Fruit fly (Drosophila melanogaster) Kc167 (cell line): ENCODE results near the gene CG10993.

ENCODE experiments used
- Myc ChIP-seq: fragments of >200 bp; optimal IDR thresholded peaks from 2 replicates; lab custom pipeline; 2017; ENCODE audit warnings: missing external identifiers
- Sin3A ChIP-seq: fragments of >200 bp; optimal IDR thresholded peaks from 2 replicates; lab custom pipeline; 2018; ENCODE audit warnings: missing external identifiers
- h ChIP-seq: fragments of >200 bp; optimal IDR thresholded peaks from 3 replicates; lab custom pipeline; 2018; ENCODE audit warnings: missing external identifiers
- insv ChIP-seq: fragments of >200 bp; optimal IDR thresholded peaks from 3 replicates; lab custom pipeline; 2018; ENCODE audit warnings: missing external identifiers
- psq ChIP-seq: fragments of >200 bp; optimal IDR thresholded peaks from 2 replicates; lab custom pipeline; 2017; ENCODE audit warnings: missing external identifiers
- ttk ChIP-seq: sonication (Bioruptor generic); optimal IDR thresholded peaks from 2 replicates; lab custom pipeline; 2017; ENCODE audit warnings: missing external identifiers

CG10993 gene

DNA sequence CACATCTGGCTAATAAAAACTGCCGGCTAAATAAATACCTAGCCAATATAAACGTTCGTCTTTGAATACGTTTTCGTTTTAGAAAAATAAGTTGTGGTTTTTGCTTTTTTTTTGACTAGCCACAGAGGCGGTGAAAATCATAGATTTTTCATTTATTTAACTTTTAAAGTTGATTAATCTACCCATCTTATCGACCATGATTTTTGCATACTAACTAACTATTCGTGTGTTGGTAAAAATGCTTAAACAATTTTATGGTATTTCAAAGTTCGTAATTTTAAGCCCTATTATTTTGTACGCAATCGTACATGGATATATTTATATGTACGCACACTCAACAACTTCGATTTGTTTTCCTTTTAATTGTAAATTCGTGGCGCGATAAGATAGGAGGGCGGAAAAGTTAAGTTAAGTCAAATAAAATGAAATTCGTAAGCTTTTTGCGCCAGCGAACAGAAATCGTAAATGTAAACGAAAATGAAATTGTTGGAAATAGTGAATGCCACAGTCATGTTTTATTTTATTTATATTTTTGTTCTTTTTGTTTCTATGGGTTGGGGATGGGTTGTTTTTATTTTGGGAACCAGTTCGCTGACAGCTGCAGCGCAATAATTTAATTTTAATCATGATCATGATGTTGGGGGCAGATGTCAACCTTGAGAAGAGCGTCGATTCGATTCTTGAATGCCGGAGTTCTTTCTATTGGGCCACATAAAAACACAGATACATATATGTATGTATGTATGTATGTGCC is 26.7 kb upstream of the CG10993 start:
- TF ChIP-seq insv (no peak), psq (lab: Kevin White, UChicago) (no peak), Myc (no peak), ttk (lab: Kevin White, UChicago) (no peak), h (lab: Kevin White, UChicago) (no peak), Sin3A (lab: Kevin White, UChicago) (no peak)

DNA sequence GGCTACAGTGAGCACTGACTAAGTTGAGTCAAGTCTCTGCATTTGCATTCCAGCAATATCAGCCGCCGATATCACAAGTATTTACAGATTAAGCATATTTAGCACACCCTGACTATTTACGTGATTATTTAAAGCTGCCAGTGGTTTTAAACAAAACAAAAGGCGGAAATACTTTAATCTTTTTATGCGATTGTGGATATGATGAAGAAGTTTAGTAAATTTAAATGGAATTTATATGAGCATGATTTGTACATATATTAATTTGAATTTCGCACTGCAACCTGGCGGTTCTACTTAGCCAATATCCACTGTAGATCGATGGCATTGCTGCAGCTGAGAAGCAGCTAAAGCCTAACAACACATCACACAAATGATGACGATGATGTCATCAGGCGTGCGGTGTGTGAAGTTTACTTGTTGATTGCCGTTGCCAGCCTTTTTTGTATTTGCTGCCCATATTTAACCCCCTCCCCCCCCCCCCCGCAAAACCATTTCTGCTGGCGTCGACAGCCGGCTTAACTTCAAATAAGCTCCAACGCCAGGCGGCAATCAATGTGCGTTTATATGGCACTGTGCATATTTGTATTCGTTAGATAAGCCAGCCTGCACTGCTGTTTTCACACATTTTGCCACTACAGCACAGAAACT is 24.7 kb upstream of the CG10993 start:
- TF ChIP-seq psq (lab: Kevin White, UChicago) (no peak), insv (no peak), h (lab: Kevin White, UChicago) (no peak), Sin3A (lab: Kevin White, UChicago) (no peak), ttk (lab: Kevin White, UChicago) (no peak), Myc (no peak)

DNA sequence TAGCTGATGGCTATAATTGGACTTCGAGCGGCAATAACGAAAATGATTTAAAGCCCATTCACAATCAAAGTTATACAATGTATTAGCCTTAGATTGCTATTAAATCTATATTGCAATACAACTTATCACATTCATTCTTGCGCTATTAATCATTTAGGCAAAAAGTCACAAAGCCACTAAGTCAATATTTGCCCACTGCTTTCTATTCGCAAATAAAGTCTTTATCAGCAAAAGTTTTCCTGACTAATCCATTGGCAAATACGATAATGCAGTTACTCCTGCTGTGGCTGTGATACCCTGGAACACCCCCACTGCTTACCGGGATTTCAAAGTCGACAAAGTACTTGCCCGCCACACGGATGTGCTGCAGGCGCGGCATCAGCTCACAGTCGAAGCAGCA is 23.1 kb upstream of the CG10993 start:
- TF ChIP-seq psq (lab: Kevin White, UChicago) (no peak), insv (no peak), ttk (lab: Kevin White, UChicago) (no peak), h (lab: Kevin White, UChicago) (no peak), Sin3A (lab: Kevin White, UChicago) (no peak), Myc (no peak)

DNA sequence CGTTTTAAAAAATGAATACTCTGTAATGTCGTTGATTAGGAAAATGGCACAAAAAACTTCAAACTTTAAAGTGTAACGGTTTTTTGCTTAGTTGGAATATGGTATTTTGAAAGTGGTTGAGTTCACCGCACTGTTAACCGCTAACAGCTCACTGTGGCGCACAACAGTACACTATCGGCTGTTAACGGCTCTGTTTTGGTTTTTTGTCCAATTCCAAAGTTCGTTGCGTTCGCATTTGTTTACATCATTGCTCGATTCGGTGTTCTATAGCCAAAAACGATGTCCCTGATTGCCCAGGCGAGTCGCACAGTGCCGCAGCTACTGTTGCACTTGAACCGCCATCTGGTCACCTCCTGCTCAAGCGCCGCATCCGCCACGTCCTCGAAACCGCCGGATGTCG is 20.6 kb upstream of the CG10993 start, which contains the start of gene CG11095:
CG11095 (plus strand) TSS at position 205 of the 400 bp plus-strand sequence.
- TF ChIP-seq ttk (lab: Kevin White, UChicago), result no peak
- no peak for TF ChIP-seq Myc
- TF ChIP-seq h (lab: Kevin White, UChicago), result no peak
- no peak for TF ChIP-seq Sin3A (lab: Kevin White, UChicago)
- no peak for TF ChIP-seq insv
- no peak for TF ChIP-seq psq (lab: Kevin White, UChicago)

DNA sequence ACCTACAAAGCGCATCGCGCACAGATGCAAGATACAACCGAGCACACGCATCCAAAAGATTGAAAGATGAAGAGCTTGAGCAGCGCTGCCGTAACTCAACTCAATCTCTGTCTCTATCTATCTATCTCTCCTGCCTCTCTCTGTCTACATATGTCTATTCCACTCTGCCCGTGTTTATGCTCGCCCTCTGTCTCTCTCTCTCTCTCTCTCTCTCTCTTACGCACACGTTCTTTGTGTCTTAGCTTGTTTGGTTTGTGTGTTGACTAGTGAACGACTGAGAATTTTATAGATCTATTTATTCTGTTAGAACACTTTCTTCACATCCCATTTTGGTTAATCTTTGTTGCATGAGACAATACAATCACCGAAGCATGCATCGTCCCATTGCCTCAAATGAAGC is 14.6 kb upstream of the CG10993 start:
- no peak for TF ChIP-seq psq (lab: Kevin White, UChicago)
- no peak for TF ChIP-seq Sin3A (lab: Kevin White, UChicago)
- no peak for TF ChIP-seq Myc
- no peak for TF ChIP-seq ttk (lab: Kevin White, UChicago)

DNA sequence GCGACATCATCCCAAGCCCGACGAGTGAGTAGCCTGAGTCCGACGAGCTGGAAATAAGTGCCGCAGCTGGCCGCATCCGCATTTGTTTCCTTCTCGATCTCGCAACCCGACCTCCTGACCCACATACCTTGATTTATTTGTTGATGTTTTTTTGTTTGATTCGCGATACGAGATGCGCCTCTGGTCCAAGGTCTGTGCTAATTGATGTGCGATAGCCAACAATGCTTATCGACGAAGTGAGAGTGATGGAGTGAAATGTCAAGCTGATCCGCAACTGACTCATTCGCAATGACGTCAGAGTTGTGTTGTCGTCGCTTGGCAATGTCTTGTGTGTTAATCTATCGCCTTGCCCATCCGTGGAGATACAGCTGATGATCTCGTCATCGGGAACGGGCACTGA is 13.5 kb upstream of the CG10993 start:
- TF ChIP-seq ttk (lab: Kevin White, UChicago), result no peak
- TF ChIP-seq h (lab: Kevin White, UChicago), result no peak
- TF ChIP-seq Sin3A (lab: Kevin White, UChicago), result no peak

DNA sequence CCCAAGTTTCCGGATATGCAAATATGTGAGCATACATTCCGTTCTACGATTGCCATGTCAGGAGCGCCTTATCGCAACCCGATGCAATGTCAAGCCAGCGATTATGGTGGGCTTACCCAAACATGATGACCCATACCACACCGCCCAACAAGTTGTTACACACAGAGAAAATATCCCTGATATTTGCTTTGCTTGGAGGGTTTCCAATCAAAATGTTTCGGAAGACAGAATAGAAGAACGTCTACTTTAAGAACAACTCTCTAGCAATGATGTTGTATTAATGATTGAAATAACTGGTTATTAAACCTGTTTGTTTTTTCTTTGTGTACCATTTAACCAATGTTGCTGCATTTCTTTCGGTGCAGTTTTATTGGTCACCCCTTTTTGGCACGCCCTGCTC is 9.8 kb upstream of the CG10993 start:
- TF ChIP-seq h (lab: Kevin White, UChicago) (no peak), Sin3A (lab: Kevin White, UChicago) (no peak), psq (lab: Kevin White, UChicago) (no peak), insv (no peak), ttk (lab: Kevin White, UChicago) (no peak), Myc (no peak)

DNA sequence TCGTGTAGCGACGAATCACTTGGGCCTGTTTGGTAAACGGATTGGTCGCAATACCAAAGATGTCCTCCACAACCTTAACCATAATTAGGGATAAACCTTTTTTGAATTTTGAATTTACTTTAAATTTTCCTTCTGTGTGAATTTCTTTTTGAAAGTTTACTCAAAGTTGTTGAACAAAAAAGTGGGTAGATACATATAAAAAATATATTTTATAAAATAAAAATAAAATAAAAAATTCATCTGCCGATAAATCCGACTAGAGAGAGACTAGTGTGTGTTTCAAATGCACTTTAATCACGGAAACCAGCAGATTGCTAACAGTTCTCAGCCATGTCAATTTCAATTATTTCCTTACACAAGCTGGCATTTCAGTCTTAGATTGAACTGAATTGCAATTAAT is 6.6 kb upstream of the CG10993 start, which contains the start of gene CG10996:
CG10996 (minus strand) TSS at position 101 of the 400 bp plus-strand sequence.
- TF ChIP-seq Sin3A (lab: Kevin White, UChicago) (no peak), insv (no peak), ttk (lab: Kevin White, UChicago) (no peak), Myc (no peak), h (lab: Kevin White, UChicago) (no peak), psq (lab: Kevin White, UChicago) (no peak)

DNA sequence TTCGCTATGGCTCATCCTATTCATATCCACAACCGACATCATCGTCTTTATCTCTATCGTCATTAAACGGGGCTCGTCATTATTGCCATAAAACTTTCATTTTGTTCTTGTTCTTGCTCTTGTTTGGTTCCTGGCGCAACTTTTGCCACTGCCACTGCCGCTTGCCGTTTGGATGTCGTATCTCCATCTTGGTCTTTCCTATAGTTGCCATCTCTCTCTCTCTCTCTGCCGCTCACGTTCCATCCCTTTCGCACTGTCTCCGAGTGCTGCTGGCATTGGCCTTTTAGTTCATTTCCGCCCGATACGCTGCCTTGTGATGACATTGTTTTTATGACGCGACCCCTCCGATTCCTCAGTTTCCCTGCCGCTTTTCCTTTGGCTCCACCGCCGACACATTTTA is 1.6 kb upstream of the CG10993 start:
- no peak for TF ChIP-seq psq (lab: Kevin White, UChicago)
- no peak for TF ChIP-seq ttk (lab: Kevin White, UChicago)
- no peak for TF ChIP-seq h (lab: Kevin White, UChicago)
- TF ChIP-seq Myc, result no peak
- TF ChIP-seq insv, result no peak
- no peak for TF ChIP-seq Sin3A (lab: Kevin White, UChicago)

DNA sequence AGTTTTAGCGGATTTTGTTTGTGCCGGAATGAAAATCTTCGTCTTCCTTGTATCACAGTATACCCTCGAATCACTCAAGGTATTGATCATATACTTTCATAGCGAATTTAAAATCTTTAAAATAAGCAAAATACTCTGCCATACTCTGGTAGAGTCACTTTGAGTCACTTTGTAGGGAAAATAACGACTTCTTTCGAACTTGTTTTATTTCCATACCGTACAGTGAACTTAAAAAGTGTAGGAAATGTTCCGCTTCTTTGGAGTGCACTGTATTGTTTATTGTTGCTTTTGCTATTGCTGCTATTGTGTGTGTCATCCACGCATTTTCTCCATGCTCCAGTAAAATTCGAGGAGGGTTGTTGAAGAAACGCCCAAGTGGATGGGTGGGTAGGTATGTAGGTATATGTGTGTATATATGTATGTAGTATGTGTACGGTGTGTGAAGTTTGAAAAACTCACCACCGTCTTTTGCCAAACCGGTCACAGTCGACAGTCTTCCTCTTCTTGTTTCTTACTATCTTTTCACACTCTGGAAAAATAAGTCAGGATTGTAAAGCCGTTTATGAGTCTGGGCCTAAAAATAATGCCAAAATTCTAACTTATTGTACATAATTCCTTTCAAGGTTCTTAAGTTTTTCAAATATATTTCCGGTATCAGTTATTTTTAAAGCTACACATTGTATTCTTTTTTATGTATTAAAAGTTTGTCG is 1.8 kb downstream of the CG10993 start:
- TF ChIP-seq ttk (lab: Kevin White, UChicago) (no peak), Myc (no peak), psq (lab: Kevin White, UChicago) (no peak), insv (no peak), h (lab: Kevin White, UChicago) (no peak), Sin3A (lab: Kevin White, UChicago) (no peak)

DNA sequence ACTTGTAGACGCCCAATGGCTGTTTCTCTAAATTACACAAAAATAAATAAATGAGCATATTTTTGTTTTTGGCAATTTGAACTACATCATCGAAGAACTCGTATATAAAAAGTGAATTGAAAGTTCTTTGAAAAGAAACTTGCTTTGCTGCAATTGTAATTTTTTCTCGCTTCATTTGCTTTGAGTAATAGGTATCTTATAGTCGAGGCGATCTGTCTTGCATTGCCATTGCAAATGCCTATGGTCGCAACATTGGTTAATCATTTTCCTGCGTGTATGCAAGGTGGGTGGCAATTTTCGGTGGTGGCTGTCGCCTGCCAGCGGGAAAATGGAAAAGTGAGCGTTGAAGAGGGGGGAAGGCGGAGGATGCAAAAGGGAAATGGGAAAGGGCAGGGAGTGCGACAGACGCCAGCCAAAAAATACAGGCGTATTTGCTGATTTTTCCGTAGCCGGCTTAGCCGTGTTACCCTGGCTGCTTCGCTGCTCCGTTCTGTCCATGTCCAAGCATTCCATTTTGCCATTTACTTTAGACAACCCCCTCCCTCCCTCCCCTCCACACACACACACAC is 3.5 kb downstream of the CG10993 start:
- TF ChIP-seq Myc (no peak), h (lab: Kevin White, UChicago) (no peak), psq (lab: Kevin White, UChicago) (no peak), insv (no peak), Sin3A (lab: Kevin White, UChicago) (no peak), ttk (lab: Kevin White, UChicago) (no peak)
